Worm (Caenorhabditis elegans): ENCODE measurements around the gene srh-282.

DNA sequence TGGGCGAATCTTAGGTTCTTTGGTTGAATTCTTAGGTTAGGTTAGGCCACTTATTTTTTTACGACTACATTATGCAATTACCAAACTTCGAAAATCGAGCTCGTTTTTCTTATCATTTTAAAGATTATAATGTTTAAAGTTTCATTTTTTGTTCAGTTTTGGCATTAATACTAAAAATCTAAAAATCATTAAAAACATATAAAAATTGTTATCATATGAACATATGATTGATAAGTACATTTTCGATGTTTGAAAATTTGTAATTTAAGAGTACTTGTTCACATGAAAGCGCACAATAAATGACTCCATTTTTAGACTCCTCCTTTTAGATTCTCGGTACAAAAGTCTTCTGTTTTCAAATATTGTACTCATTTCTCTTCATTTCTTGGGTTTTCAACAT lies 31.9 kb upstream of the srh-282 start:
- TF ChIP-seq lin-13 (GFP tag; optimal IDR thresholded peaks at IDR 0.05): no peak
- no peak for TF ChIP-seq lin-39 (tag; optimal IDR thresholded peaks at IDR 0.05)

All from whole organism, L1 larva.